Worm (Caenorhabditis elegans) whole organism, L4 larva: ENCODE results near the gene pde-12.
A peak's percentile ranks its signal among the peaks of the same experiment; 100 is the strongest.

Experiments
- D1046.2 ChIP-seq: fragments of 200-800 bp; sonication (Bioruptor generic); IDR thresholded peaks from 2 replicates; pipeline ENCODE4 v1.3.6; 2022; ENCODE audit warnings: missing genetic modification characterization, missing compliant biosample characterization
- F10B5.3 ChIP-seq: sonication (generic microtip); optimal IDR thresholded peaks from 2 replicates; lab custom pipeline; 2016; ENCODE audit warnings: mild to moderate bottlenecking, missing genetic modification characterization, missing compliant biosample characterization
- F44E2.7 ChIP-seq: fragments of 200-800 bp; sonication (Bioruptor generic); IDR thresholded peaks from 2 replicates; pipeline ENCODE4 v2.1.2; 2022; ENCODE audit warnings: missing genetic modification characterization, missing compliant biosample characterization
- R02D3.7 ChIP-seq: fragments of 150-350 bp; sonication (generic microtip); optimal IDR thresholded peaks from 3 replicates; lab custom pipeline; 2014; ENCODE audit warnings: missing biosample characterization, missing genetic modification characterization
- T20F7.1 ChIP-seq: fragments of 200-800 bp; sonication (Bioruptor generic); optimal IDR thresholded peaks from 2 replicates; lab custom pipeline; 2018; ENCODE audit warnings: mild to moderate bottlenecking, missing genetic modification characterization, missing compliant biosample characterization
- T26A8.4 ChIP-seq: fragments of 200-800 bp; sonication (Bioruptor generic); IDR thresholded peaks from 2 replicates; pipeline ENCODE4 v1.3.6; 2022; ENCODE audit warnings: missing genetic modification characterization, missing compliant biosample characterization
- Y48G9A.11 ChIP-seq: fragments of 200-800 bp; sonication (Bioruptor generic); IDR thresholded peaks from 2 replicates; pipeline ENCODE4 v1.3.6; 2022; ENCODE audit warnings: missing genetic modification reagents, missing genetic modification characterization, missing compliant biosample characterization
- Y75B8A.6 ChIP-seq: fragments of 200-800 bp; sonication (Bioruptor generic); IDR thresholded peaks from 2 replicates; pipeline ENCODE4 v1.3.6; 2022; ENCODE audit warnings: missing genetic modification reagents, missing genetic modification characterization, missing compliant biosample characterization
- ZK546.5 ChIP-seq, 2 experiments: sonication (generic microtip); optimal IDR thresholded peaks; 2 replicates each; lab custom pipeline; 2017; ENCODE audit warnings: missing biosample characterization in 2 of 2, missing genetic modification characterization in 2 of 2
- aha-1 ChIP-seq: fragments of 150-350 bp; peaks from one replicate; lab custom pipeline; 2014; ENCODE audit warnings: missing biosample characterization, missing genetic modification characterization
- ama-1 ChIP-seq: fragments of 150-350 bp; optimal IDR thresholded peaks from 2 replicates; lab custom pipeline; 2014; ENCODE audit warnings: inconsistent platforms, mixed read lengths
- ceh-44 ChIP-seq: fragments of 200-800 bp; sonication (Bioruptor generic); IDR thresholded peaks from 2 replicates; pipeline ENCODE4 v1.3.6; 2022; ENCODE audit warnings: missing genetic modification reagents, missing genetic modification characterization, missing compliant biosample characterization
- ceh-62 ChIP-seq: sonication (generic microtip); optimal IDR thresholded peaks from 2 replicates; lab custom pipeline; 2017; ENCODE audit warnings: missing biosample characterization, missing genetic modification characterization
- ceh-82 ChIP-seq: sonication (generic microtip); optimal IDR thresholded peaks from 2 replicates; lab custom pipeline; 2017; ENCODE audit warnings: missing biosample characterization, missing genetic modification characterization
- cey-2 ChIP-seq: sonication (generic microtip); optimal IDR thresholded peaks from 3 replicates; lab custom pipeline; 2017; ENCODE audit warnings: missing genetic modification characterization, mild to moderate bottlenecking, missing compliant biosample characterization, antibody characterized with exemption, borderline replicate concordance; ENCODE audit not compliant: insufficient read depth
- daf-12 ChIP-seq: fragments of 150-350 bp; optimal IDR thresholded peaks from 2 replicates; lab custom pipeline; 2014; ENCODE audit warnings: missing biosample characterization, missing genetic modification reagents, missing genetic modification characterization
- daf-8 ChIP-seq: fragments of 200-800 bp; sonication (Bioruptor generic); IDR thresholded peaks from 2 replicates; pipeline ENCODE4 v1.3.6; 2022; ENCODE audit warnings: missing genetic modification characterization, missing compliant biosample characterization
- dmd-6 ChIP-seq: fragments of 200-800 bp; sonication (Bioruptor generic); IDR thresholded peaks from 2 replicates; pipeline ENCODE4 v1.3.6; 2022; ENCODE audit warnings: missing genetic modification reagents, missing genetic modification characterization, missing compliant biosample characterization
- dmd-9 ChIP-seq: fragments of 200-800 bp; sonication (Bioruptor generic); IDR thresholded peaks from 2 replicates; pipeline ENCODE4 v1.3.6; 2022; ENCODE audit warnings: missing genetic modification reagents, missing genetic modification characterization, missing compliant biosample characterization
- duxl-1 ChIP-seq: sonication (generic microtip); optimal IDR thresholded peaks from 2 replicates; lab custom pipeline; 2016; ENCODE audit warnings: mild to moderate bottlenecking, missing genetic modification characterization, moderate library complexity, missing compliant biosample characterization; ENCODE audit not compliant: poor library complexity
- dve-1 ChIP-seq: sonication (generic microtip); optimal IDR thresholded peaks from 2 replicates; lab custom pipeline; 2017; ENCODE audit warnings: antibody characterized with exemption, mild to moderate bottlenecking, missing genetic modification characterization, missing compliant biosample characterization; ENCODE audit not compliant: insufficient read depth
- egl-43 ChIP-seq: fragments of 200-800 bp; sonication (Bioruptor generic); IDR thresholded peaks from 2 replicates; pipeline ENCODE4 v1.3.6; 2022; ENCODE audit warnings: missing genetic modification reagents, missing genetic modification characterization, missing compliant biosample characterization
- fkh-10 ChIP-seq: fragments of 150-350 bp; optimal IDR thresholded peaks from 2 replicates; lab custom pipeline; 2014; ENCODE audit warnings: missing biosample characterization, missing genetic modification reagents, missing genetic modification characterization
- fos-1 ChIP-seq: fragments of 150-350 bp; optimal IDR thresholded peaks from 2 replicates; lab custom pipeline; 2014; ENCODE audit warnings: missing biosample characterization, missing genetic modification characterization
- hlh-30 ChIP-seq: sonication (generic microtip); optimal IDR thresholded peaks from 2 replicates; lab custom pipeline; 2017; ENCODE audit warnings: antibody characterized with exemption, mild to moderate bottlenecking, missing genetic modification characterization, missing compliant biosample characterization; ENCODE audit not compliant: insufficient read depth
- jun-1 ChIP-seq: fragments of 150-350 bp; optimal IDR thresholded peaks from 2 replicates; lab custom pipeline; 2014; ENCODE audit warnings: missing biosample characterization, missing genetic modification reagents, missing genetic modification characterization
- lin-1 ChIP-seq: fragments of 200-800 bp; sonication (Bioruptor generic); IDR thresholded peaks from 2 replicates; pipeline ENCODE4 v1.3.6; 2022; ENCODE audit warnings: missing genetic modification reagents, missing genetic modification characterization, missing compliant biosample characterization
- lin-13 ChIP-seq: fragments of 150-350 bp; optimal IDR thresholded peaks from 2 replicates; lab custom pipeline; 2014; ENCODE audit warnings: missing biosample characterization, missing genetic modification reagents, missing genetic modification characterization
- lin-29 ChIP-seq: fragments of 200-800 bp; sonication (Bioruptor generic); IDR thresholded peaks from 2 replicates; pipeline ENCODE4 v1.3.6; 2022; ENCODE audit warnings: missing genetic modification reagents, missing genetic modification characterization, missing compliant biosample characterization
- lsy-2 ChIP-seq, 2 experiments: fragments of 150-350 bp in 1 of 2; sonication (generic microtip) in 1 of 2; optimal IDR thresholded peaks; 2 replicates each; lab custom pipeline; 2014 to 2017; ENCODE audit warnings: missing biosample characterization in 2 of 2, missing genetic modification characterization in 2 of 2
- mxl-2 ChIP-seq: fragments of 200-800 bp; sonication (Bioruptor generic); conservative IDR thresholded peaks from 2 replicates; pipeline ENCODE4 v1.3.6; 2022; ENCODE audit warnings: missing genetic modification reagents, missing genetic modification characterization, missing compliant biosample characterization
- mxl-3 ChIP-seq: fragments of 200-800 bp; sonication (Bioruptor generic); optimal IDR thresholded peaks from 2 replicates; lab custom pipeline; 2018; ENCODE audit warnings: mild to moderate bottlenecking, missing genetic modification characterization, missing compliant biosample characterization
- nhr-10 ChIP-seq: fragments of 150-350 bp; optimal IDR thresholded peaks from 2 replicates; lab custom pipeline; 2014; ENCODE audit warnings: missing biosample characterization, missing genetic modification characterization
- nhr-102 ChIP-seq: sonication (generic microtip); optimal IDR thresholded peaks from 2 replicates; lab custom pipeline; 2016; ENCODE audit warnings: mild to moderate bottlenecking, missing genetic modification characterization, moderate library complexity, missing compliant biosample characterization
- nhr-11 ChIP-seq: fragments of 150-350 bp; optimal IDR thresholded peaks from 2 replicates; lab custom pipeline; 2014; ENCODE audit warnings: missing biosample characterization, missing genetic modification characterization
- nhr-28 ChIP-seq: fragments of 150-350 bp; optimal IDR thresholded peaks from 2 replicates; lab custom pipeline; 2014; ENCODE audit warnings: missing biosample characterization, missing genetic modification characterization
- nhr-6 ChIP-seq: fragments of 150-350 bp; optimal IDR thresholded peaks from 2 replicates; lab custom pipeline; 2014; ENCODE audit warnings: missing biosample characterization, missing genetic modification characterization
- pha-4 ChIP-seq, 2 experiments: fragments of 150-350 bp in 1 of 2; fragments of 200-800 bp in 1 of 2; sonication (Bioruptor generic) in 1 of 2; IDR thresholded peaks in 1 of 2; optimal IDR thresholded peaks in 1 of 2; 2 replicates each; pipeline versions ENCODE4 v1.3.6 to Lab custom; 2014 to 2022; ENCODE audit warnings: missing genetic modification characterization in 2 of 2, missing genetic modification reagents in 2 of 2, missing biosample characterization in 1 of 2, missing compliant biosample characterization in 1 of 2
- php-3 ChIP-seq: fragments of 200-800 bp; sonication (Bioruptor generic); IDR thresholded peaks from 2 replicates; pipeline ENCODE4 v1.3.6; 2022; ENCODE audit warnings: missing genetic modification reagents, missing genetic modification characterization, missing compliant biosample characterization
- set-16 ChIP-seq: fragments of 200-800 bp; sonication (Bioruptor generic); IDR thresholded peaks from 2 replicates; pipeline ENCODE4 v1.3.6; 2022; ENCODE audit warnings: missing genetic modification reagents, missing genetic modification characterization, missing compliant biosample characterization
- skn-1 ChIP-seq: fragments of 150-350 bp; optimal IDR thresholded peaks from 2 replicates; lab custom pipeline; 2014; ENCODE audit warnings: missing biosample characterization, missing genetic modification characterization
- snpc-1.2 ChIP-seq: fragments of 200-800 bp; sonication (Bioruptor generic); IDR thresholded peaks from 2 replicates; pipeline ENCODE4 v1.3.6; 2022; ENCODE audit warnings: missing genetic modification reagents, missing genetic modification characterization, missing compliant biosample characterization
- tag-97 ChIP-seq: fragments of 200-800 bp; sonication (Bioruptor generic); IDR thresholded peaks from 2 replicates; pipeline ENCODE4 v1.3.6; 2022; ENCODE audit warnings: missing genetic modification characterization, missing compliant biosample characterization
- tra-1 ChIP-seq: fragments of 200-800 bp; sonication (Bioruptor generic); IDR thresholded peaks from 2 replicates; pipeline ENCODE4 v1.3.6; 2022; ENCODE audit warnings: missing genetic modification reagents, missing genetic modification characterization, missing compliant biosample characterization
- unc-39 ChIP-seq: sonication (generic microtip); optimal IDR thresholded peaks from 2 replicates; lab custom pipeline; 2017; ENCODE audit warnings: missing biosample characterization, missing genetic modification characterization
- vab-7 ChIP-seq: fragments of 200-800 bp; sonication (Bioruptor generic); IDR thresholded peaks from 2 replicates; pipeline ENCODE4 v1.3.6; 2022; ENCODE audit warnings: missing genetic modification reagents, missing genetic modification characterization, missing compliant biosample characterization
- zag-1 ChIP-seq: fragments of 150-350 bp; optimal IDR thresholded peaks from 2 replicates; lab custom pipeline; 2014; ENCODE audit warnings: missing biosample characterization, missing genetic modification characterization
- zip-11 ChIP-seq: fragments of 200-800 bp; sonication (Bioruptor generic); IDR thresholded peaks from 2 replicates; pipeline ENCODE4 v1.3.6; 2022; ENCODE audit warnings: missing genetic modification characterization, missing compliant biosample characterization
- ztf-11 ChIP-seq: fragments of 150-350 bp; optimal IDR thresholded peaks from 2 replicates; lab custom pipeline; 2014; ENCODE audit warnings: missing biosample characterization, missing genetic modification characterization

The pde-12 gene

DNA sequence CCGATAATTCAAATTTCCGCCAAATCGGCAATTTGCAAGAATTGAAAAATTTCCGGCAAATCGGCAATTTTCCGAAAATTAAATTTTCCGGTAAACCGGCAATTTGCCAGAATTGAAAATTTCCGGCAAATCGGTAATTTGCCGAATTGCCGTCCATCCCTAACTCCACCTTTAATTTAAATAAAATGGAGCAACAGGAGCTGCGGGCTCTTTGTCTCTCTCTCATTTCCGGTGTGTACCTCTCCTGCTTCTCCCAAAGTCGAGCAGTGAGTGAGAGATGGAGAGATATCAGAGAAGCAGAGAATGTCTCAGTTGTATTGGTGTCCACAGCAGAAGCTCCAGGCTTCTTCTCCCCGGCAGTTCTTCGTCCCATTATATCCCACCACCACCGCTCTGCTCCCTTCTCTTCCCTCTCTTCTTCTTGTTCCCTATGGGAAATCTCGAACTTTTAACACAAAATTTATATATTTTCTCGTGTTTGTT, 10.6 kb upstream of the pde-12 start, which contains the start of gene Y39A1C.1 (continued):
- TF ChIP-seq D1046.2 (no peak), zag-1 (tag; lab: Kevin White, UChicago) (no peak), hlh-30 (tag; lab: Kevin White, UChicago) (no peak)

DNA sequence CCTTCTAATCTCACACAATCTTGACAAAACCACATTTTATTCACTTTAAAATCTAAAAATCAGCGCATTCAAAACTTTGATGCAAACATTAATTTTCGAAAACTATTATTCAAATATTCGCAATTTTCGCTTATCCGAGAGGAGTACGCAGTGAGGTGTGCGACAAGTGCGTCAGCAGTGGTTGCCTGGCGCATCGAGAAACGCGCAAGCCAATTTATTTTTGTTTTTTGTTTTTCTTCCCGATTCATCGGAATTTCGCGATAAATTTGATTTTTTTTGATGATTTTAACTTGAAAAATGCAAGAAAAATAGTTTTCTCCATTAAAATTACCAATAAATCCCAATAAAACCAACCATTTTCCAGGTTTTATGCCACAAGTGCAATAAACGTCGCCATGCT, 4.0 kb upstream of the pde-12 start, which contains the start of the genes fbxb-85 and hex-3:
TSS of gene fbxb-85 (minus strand) at position 106 of the 400 bp plus-strand sequence.
TSS of gene hex-3 (plus strand) at position 365 of the 400 bp plus-strand sequence.
- TF ChIP-seq nhr-6 (peak; percentile 91), skn-1 (no peak), ceh-82 (no peak), php-3 (GFP tag; lab: Robert Waterston, UW) (peak; percentile 82), lin-1 (peak; percentile 60), dmd-9 (GFP tag; lab: Robert Waterston, UW) (no peak; the same call in 1 of the 2 replicates), fos-1 (tag; lab: Kevin White, UChicago) (no peak), snpc-1.2 (GFP tag; lab: Robert Waterston, UW) (peak; percentile 77), unc-39 (tag; lab: Kevin White, UChicago) (no peak), set-16 (peak; percentile 26; the same call in 1 of the 2 replicates), lin-29 (GFP tag; lab: Robert Waterston, UW) (peak; percentile 77), ama-1 (lab: Kevin White, UChicago) (peak; percentile 48), zip-11 (GFP tag; lab: Robert Waterston, UW) (no peak), egl-43 (GFP tag; lab: Robert Waterston, UW) (peak; percentile 81; the same call in 1 of the 2 replicates), dve-1 (tag; lab: Kevin White, UChicago) (peak; percentile 98), pha-4 (GFP tag; IDR thresholded peaks at IDR 0.05; lab: Robert Waterston, UW) (peak; percentile 83), pha-4 (tag; optimal IDR thresholded peaks at IDR 0.05; lab: Kevin White, UChicago) (no peak), F44E2.7 (no peak), duxl-1 (tag; lab: Kevin White, UChicago) (peak; percentile 89), cey-2 (tag; lab: Kevin White, UChicago) (no peak), tra-1 (GFP tag; lab: Robert Waterston, UW) (peak; percentile 47; the same call in 1 of the 2 replicates), T20F7.1 (GFP tag; lab: Kevin White, UChicago) (peak; percentile 82), T26A8.4 (GFP tag; lab: Robert Waterston, UW) (peak; percentile 95), ceh-44 (GFP tag; lab: Robert Waterston, UW) (peak; percentile 66; the same call in 1 of the 2 replicates), daf-8 (GFP tag; lab: Robert Waterston, UW) (no peak), fkh-10 (GFP tag; lab: Kevin White, UChicago) (peak; percentile 89), dmd-6 (GFP tag; lab: Robert Waterston, UW) (peak; percentile 84), mxl-2 (no peak), tag-97 (GFP tag; lab: Robert Waterston, UW) (no peak), vab-7 (GFP tag; lab: Robert Waterston, UW) (peak; percentile 60; the same call in 1 of the 2 replicates), nhr-10 (no peak), Y75B8A.6 (GFP tag; lab: Robert Waterston, UW) (no peak), jun-1 (tag; lab: Kevin White, UChicago) (peak; percentile 88), ZK546.5 (tag; optimal IDR thresholded peaks at IDR 0.05; lab: Kevin White, UChicago) (no peak), lsy-2 (tag; optimal IDR thresholded peaks at IDR 0.05; lab: Kevin White, UChicago) (peak; percentile 56 to 96), lin-13 (peak; percentile 77), ztf-11 (no peak), Y48G9A.11 (GFP tag; lab: Robert Waterston, UW) (no peak), aha-1 (tag; lab: Kevin White, UChicago) (peak; percentile 89), F10B5.3 (tag; lab: Kevin White, UChicago) (peak; percentile 89), daf-12 (tag; lab: Kevin White, UChicago) (no peak), nhr-11 (tag; lab: Kevin White, UChicago) (peak; percentile 73), nhr-102 (tag; lab: Kevin White, UChicago) (peak; percentile 95), ceh-62 (no peak), mxl-3 (GFP tag; lab: Kevin White, UChicago) (peak; percentile 63), nhr-28 (tag; lab: Kevin White, UChicago) (peak; percentile 51), R02D3.7 (no peak)
